Fruit fly (Drosophila melanogaster): ENCODE measurements around the gene Ptx1.

DNA sequence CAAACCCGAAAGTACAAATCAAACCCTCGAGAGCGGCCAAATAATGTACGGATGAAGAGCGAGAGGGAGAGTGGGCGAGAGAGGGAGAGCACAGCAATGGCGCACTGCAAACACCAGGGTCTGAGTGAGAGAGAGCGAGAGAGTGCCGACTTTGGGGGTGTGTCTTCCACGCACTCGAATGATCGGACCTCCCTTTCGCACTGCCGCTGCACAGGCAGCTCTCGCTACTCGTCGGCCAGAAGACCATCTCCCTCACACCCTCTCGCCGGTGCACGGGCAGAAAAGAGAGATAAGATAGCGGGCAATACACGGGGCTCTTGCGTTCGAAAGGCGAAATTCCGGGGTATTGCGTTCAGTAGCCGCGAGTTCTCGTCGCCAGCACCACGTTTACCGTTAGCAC is at the start of gene Ptx1:
- TF ChIP-seq spab (GFP tag; optimal IDR thresholded peaks at IDR 0.05) (no peak), CG10669 (GFP tag; optimal IDR thresholded peaks at IDR 0.05) (no peak), Hr39 (GFP tag; optimal IDR thresholded peaks at IDR 0.05) (no peak), pdm3 (GFP tag; optimal IDR thresholded peaks at IDR 0.05) (no peak)
